Worm (Caenorhabditis elegans) whole organism, L3 larva: ENCODE measurements around the gene T06E4.21.

Source experiments
- R02D3.7 ChIP-seq: fragments of 150-350 bp; optimal IDR thresholded peaks from 2 replicates; lab custom pipeline; 2014; ENCODE audit warnings: missing biosample characterization, missing genetic modification characterization
- ama-1 ChIP-seq: fragments of 150-350 bp; optimal IDR thresholded peaks from 2 replicates; lab custom pipeline; 2018
- ceh-16 ChIP-seq: sonication (generic microtip); optimal IDR thresholded peaks from 2 replicates; lab custom pipeline; 2017; ENCODE audit warnings: missing biosample characterization, missing genetic modification characterization
- ceh-28 ChIP-seq: fragments of 150-350 bp; optimal IDR thresholded peaks from 2 replicates; lab custom pipeline; 2014; ENCODE audit warnings: missing biosample characterization, missing genetic modification reagents, missing genetic modification characterization
- daf-12 ChIP-seq: fragments of 150-350 bp; optimal IDR thresholded peaks from 2 replicates; lab custom pipeline; 2014; ENCODE audit warnings: missing biosample characterization, missing genetic modification reagents, missing genetic modification characterization
- egl-5 ChIP-seq: fragments of 150-350 bp; optimal IDR thresholded peaks from 2 replicates; lab custom pipeline; 2017; ENCODE audit warnings: missing biosample characterization, missing genetic modification reagents, missing genetic modification characterization, inconsistent platforms
- elt-1 ChIP-seq: fragments of 150-350 bp; optimal IDR thresholded peaks from 2 replicates; lab custom pipeline; 2014; ENCODE audit warnings: missing biosample characterization, missing genetic modification characterization
- elt-2 ChIP-seq: sonication (generic microtip); optimal IDR thresholded peaks from 2 replicates; lab custom pipeline; 2016; ENCODE audit warnings: missing genetic modification reagents, mild to moderate bottlenecking, missing genetic modification characterization, missing compliant biosample characterization
- elt-3 ChIP-seq, 3 experiments: fragments of 150-350 bp in 1 of 3; sonication (generic microtip) in 2 of 3; optimal IDR thresholded peaks; 2 replicates in 2 of 3; 4 replicates in 1 of 3; lab custom pipeline; 2014 to 2017; ENCODE audit warnings: missing biosample characterization in 3 of 3, missing genetic modification characterization in 3 of 3
- fkh-10 ChIP-seq: sonication (generic microtip); optimal IDR thresholded peaks from 2 replicates; lab custom pipeline; 2017; ENCODE audit warnings: missing biosample characterization, missing genetic modification reagents, missing genetic modification characterization
- fkh-2 ChIP-seq: fragments of 150-350 bp; optimal IDR thresholded peaks from 2 replicates; lab custom pipeline; 2014; ENCODE audit warnings: missing biosample characterization, missing genetic modification reagents, missing genetic modification characterization
- fos-1 ChIP-seq: fragments of 150-350 bp; optimal IDR thresholded peaks from 2 replicates; lab custom pipeline; 2014; ENCODE audit warnings: missing biosample characterization, missing genetic modification characterization
- hmg-11 ChIP-seq: sonication (generic microtip); optimal IDR thresholded peaks from 2 replicates; lab custom pipeline; 2016; ENCODE audit warnings: missing genetic modification characterization, missing compliant biosample characterization
- lin-15B ChIP-seq: fragments of 150-350 bp; optimal IDR thresholded peaks from 2 replicates; lab custom pipeline; 2014; ENCODE audit warnings: missing biosample characterization, missing genetic modification characterization
- lin-39 ChIP-seq: fragments of 150-350 bp; optimal IDR thresholded peaks from 2 replicates; lab custom pipeline; 2018; ENCODE audit warnings: missing biosample characterization, missing genetic modification reagents, missing genetic modification characterization
- lsy-12 ChIP-seq: sonication (generic microtip); optimal IDR thresholded peaks from 2 replicates; lab custom pipeline; 2016; ENCODE audit warnings: mild to moderate bottlenecking, missing genetic modification characterization, missing compliant biosample characterization
- mdl-1 ChIP-seq: fragments of 150-350 bp; optimal IDR thresholded peaks from 2 replicates; lab custom pipeline; 2014; ENCODE audit warnings: missing biosample characterization, missing genetic modification characterization
- mml-1 ChIP-seq: fragments of 150-350 bp; sonication (generic microtip); optimal IDR thresholded peaks from 3 replicates; lab custom pipeline; 2014; ENCODE audit warnings: missing biosample characterization, missing genetic modification characterization
- nfya-1 ChIP-seq: sonication (generic microtip); optimal IDR thresholded peaks from 2 replicates; lab custom pipeline; 2017; ENCODE audit warnings: missing genetic modification characterization, mild to moderate bottlenecking, missing compliant biosample characterization, antibody characterized with exemption, moderate library complexity; ENCODE audit not compliant: insufficient read depth
- nhr-12 ChIP-seq: fragments of 150-350 bp; optimal IDR thresholded peaks from 2 replicates; lab custom pipeline; 2014; ENCODE audit warnings: missing biosample characterization, missing genetic modification characterization
- nhr-23 ChIP-seq: fragments of 150-350 bp; optimal IDR thresholded peaks from 2 replicates; lab custom pipeline; 2014; ENCODE audit warnings: missing biosample characterization, missing genetic modification reagents, missing genetic modification characterization
- nhr-237 ChIP-seq: fragments of 150-350 bp; optimal IDR thresholded peaks from 2 replicates; lab custom pipeline; 2014; ENCODE audit warnings: missing biosample characterization, missing genetic modification characterization
- nhr-25 ChIP-seq: sonication (generic microtip); optimal IDR thresholded peaks from 2 replicates; lab custom pipeline; 2017; ENCODE audit warnings: missing biosample characterization, missing genetic modification characterization
- nhr-28 ChIP-seq: fragments of 150-350 bp; optimal IDR thresholded peaks from 2 replicates; lab custom pipeline; 2014; ENCODE audit warnings: missing biosample characterization, missing genetic modification characterization
- nhr-43 ChIP-seq: sonication (generic microtip); optimal IDR thresholded peaks from 2 replicates; lab custom pipeline; 2016; ENCODE audit warnings: mild to moderate bottlenecking, missing genetic modification characterization, missing compliant biosample characterization; ENCODE audit not compliant: poor library complexity, severe bottlenecking
- nhr-67 ChIP-seq: fragments of 150-350 bp; optimal IDR thresholded peaks from 2 replicates; lab custom pipeline; 2014; ENCODE audit warnings: missing biosample characterization, missing genetic modification characterization
- nhr-77 ChIP-seq: fragments of 150-350 bp; optimal IDR thresholded peaks from 2 replicates; lab custom pipeline; 2014; ENCODE audit warnings: missing biosample characterization, missing genetic modification characterization
- pha-4 ChIP-seq: fragments of 150-350 bp; optimal IDR thresholded peaks from 2 replicates; lab custom pipeline; 2014; ENCODE audit warnings: missing biosample characterization, missing genetic modification reagents, missing genetic modification characterization
- sea-2 ChIP-seq: fragments of 150-350 bp; sonication (generic microtip); optimal IDR thresholded peaks from 4 replicates; lab custom pipeline; 2014; ENCODE audit warnings: missing biosample characterization, missing genetic modification reagents, missing genetic modification characterization
- skn-1 ChIP-seq: fragments of 150-350 bp; optimal IDR thresholded peaks from 2 replicates; lab custom pipeline; 2014; ENCODE audit warnings: missing biosample characterization, missing genetic modification characterization
- snpc-4 ChIP-seq: fragments of 150-350 bp; optimal IDR thresholded peaks from 2 replicates; lab custom pipeline; 2014; ENCODE audit warnings: missing biosample characterization, missing genetic modification characterization
- zag-1 ChIP-seq: fragments of 150-350 bp; optimal IDR thresholded peaks from 2 replicates; lab custom pipeline; 2014; ENCODE audit warnings: missing biosample characterization, missing genetic modification characterization
- ztf-11 ChIP-seq: fragments of 150-350 bp; optimal IDR thresholded peaks from 2 replicates; lab custom pipeline; 2014; ENCODE audit warnings: missing biosample characterization, missing genetic modification characterization
- ztf-4 ChIP-seq: fragments of 150-350 bp; optimal IDR thresholded peaks from 2 replicates; lab custom pipeline; 2014; ENCODE audit warnings: missing biosample characterization, missing genetic modification characterization

Gene T06E4.21

ce11 chrV:9654154-9654805 lies 2.9 kb downstream of the T06E4.21 start, which contains the start of gene cyp-29A4:
cyp-29A4 (plus strand) TSS chrV:9654755.
- peak; percentile 73 for TF ChIP-seq nhr-23 (tag; lab: Kevin White, UChicago)
- TF ChIP-seq nhr-43 = peak; percentile 74
- peak; percentile 28 to 93 (median 71) for TF ChIP-seq elt-3 (tag; optimal IDR thresholded peaks at IDR 0.05; lab: Kevin White, UChicago)
- TF ChIP-seq nhr-28 (tag; lab: Kevin White, UChicago) = no peak

ce11 chrV:9661514-9661913 lies 10.1 kb downstream of the T06E4.21 start, which contains the start of gene pitr-4:
pitr-4 (minus strand) TSS chrV:9661614.
- TF ChIP-seq hmg-11 (tag; lab: Kevin White, UChicago) (no peak), ceh-16 (tag; lab: Kevin White, UChicago) (no peak), snpc-4 (tag; lab: Kevin White, UChicago) (no peak), R02D3.7 (tag; lab: Kevin White, UChicago) (no peak), elt-1 (no peak), fos-1 (tag; lab: Kevin White, UChicago) (no peak), nhr-25 (tag; lab: Kevin White, UChicago) (no peak), egl-5 (no peak), mml-1 (tag; lab: Kevin White, UChicago) (no peak), lsy-12 (no peak)

ce11 chrV:9663948-9664347 lies 12.6 kb downstream of the T06E4.21 start:
- TF ChIP-seq nhr-28 (tag; lab: Kevin White, UChicago) (no peak), skn-1 (no peak), hmg-11 (tag; lab: Kevin White, UChicago) (no peak), nhr-43 (no peak), ceh-16 (tag; lab: Kevin White, UChicago) (no peak), R02D3.7 (tag; lab: Kevin White, UChicago) (no peak), nhr-237 (tag; lab: Kevin White, UChicago) (no peak), fos-1 (tag; lab: Kevin White, UChicago) (no peak), egl-5 (no peak), lin-15B (tag; lab: Kevin White, UChicago) (no peak), daf-12 (tag; lab: Kevin White, UChicago) (no peak), ama-1 (lab: Kevin White, UChicago) (no peak), ztf-4 (tag; lab: Kevin White, UChicago) (no peak), nhr-67 (no peak), pha-4 (tag; lab: Kevin White, UChicago) (no peak), zag-1 (tag; lab: Kevin White, UChicago) (no peak), nhr-77 (no peak), elt-1 (no peak), mdl-1 (no peak), elt-2 (tag; lab: Kevin White, UChicago) (no peak)
- TF ChIP-seq, all 47 proteins: peak for 0

ce11 chrV:9664620-9665019 lies 13.2 kb downstream of the T06E4.21 start:
- no peak for TF ChIP-seq fkh-2 (tag; lab: Kevin White, UChicago)
- peak; percentile 74 for TF ChIP-seq lin-39 (tag; lab: Kevin White, UChicago)
- TF ChIP-seq nhr-12 (tag; lab: Kevin White, UChicago) = no peak
- TF ChIP-seq mml-1 (tag; lab: Kevin White, UChicago) = no peak
- TF ChIP-seq ceh-28 (tag; lab: Kevin White, UChicago) = no peak
- TF ChIP-seq zag-1 (tag; lab: Kevin White, UChicago) = no peak
- TF ChIP-seq mdl-1 = peak; percentile 43
- peak; percentile 29 for TF ChIP-seq lin-15B (tag; lab: Kevin White, UChicago)
- TF ChIP-seq nfya-1 (tag; lab: Kevin White, UChicago) = peak; percentile 59
- peak; percentile 78 for TF ChIP-seq fkh-10 (GFP tag; lab: Kevin White, UChicago)
- no peak for TF ChIP-seq elt-2 (tag; lab: Kevin White, UChicago)
- TF ChIP-seq ama-1 (lab: Kevin White, UChicago) = no peak
- TF ChIP-seq sea-2 (GFP tag; lab: Kevin White, UChicago) = no peak

ce11 chrV:9666394-9666793 lies 15.0 kb downstream of the T06E4.21 start, which contains the start of gene ZK287.1:
ZK287.1 (plus strand) TSS chrV:9666694.
- TF ChIP-seq fkh-10 (GFP tag; lab: Kevin White, UChicago) (no peak), nfya-1 (tag; lab: Kevin White, UChicago) (peak; percentile 27), ztf-11 (no peak), fkh-2 (tag; lab: Kevin White, UChicago) (no peak), lin-39 (tag; lab: Kevin White, UChicago) (peak; percentile 15)
